Worm (Caenorhabditis elegans) whole organism, L4/young adult: ENCODE measurements around the gene C17G10.10.

ENCODE experiments used
- W03F9.2 ChIP-seq: fragments of 150-350 bp; optimal IDR thresholded peaks from 2 replicates; lab custom pipeline; 2014; ENCODE audit warnings: missing biosample characterization, missing genetic modification characterization
- him-1 ChIP-seq: sonication (generic microtip); optimal IDR thresholded peaks from 2 replicates; lab custom pipeline; 2016; ENCODE audit warnings: missing genotype, missing genetic modification reagents, missing genetic modification characterization, missing compliant biosample characterization

DNA sequence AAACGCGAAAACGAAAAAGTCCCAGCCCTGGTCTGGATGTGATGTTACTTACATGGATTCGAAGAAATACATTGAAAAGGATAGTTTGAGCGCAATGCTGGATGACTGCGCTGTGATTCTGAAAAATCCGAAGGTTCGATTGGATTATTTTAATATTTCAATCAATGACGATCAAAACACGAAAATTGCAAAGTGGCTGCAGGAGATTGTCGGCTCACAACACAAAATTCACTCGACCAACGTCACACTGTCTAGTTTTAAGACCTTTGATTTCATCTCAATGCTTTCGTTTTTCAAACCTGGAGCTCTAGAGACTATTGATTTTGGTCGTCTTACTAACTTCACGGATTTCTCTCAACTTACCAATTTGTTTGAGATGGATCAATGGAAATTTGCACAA is 47.7 kb downstream of the C17G10.10 start, which contains the start of gene C17C3.5:
- TF ChIP-seq him-1 (tag; lab: Kevin White, UChicago) (no peak), W03F9.2 (tag; lab: Kevin White, UChicago) (no peak)
